Worm (Caenorhabditis elegans) whole organism, L4 larva: ENCODE results near the gene C01B10.9.
"Not testable (repeated sequence)": the region's sequence is repeated elsewhere in the genome, so short reads cannot be mapped to it uniquely, and the experiment has no call there.

Source experiments
- F26F4.8 ChIP-seq: fragments of 200-800 bp; sonication (Bioruptor generic); conservative IDR thresholded peaks from 2 replicates; pipeline ENCODE4 v1.3.6; 2022; ENCODE audit warnings: missing genetic modification characterization, missing compliant biosample characterization
- ZK337.2 ChIP-seq: fragments of 200-800 bp; sonication (Bioruptor generic); IDR thresholded peaks from 2 replicates; pipeline ENCODE4 v1.3.6; 2022; ENCODE audit warnings: missing genetic modification reagents, missing genetic modification characterization, missing compliant biosample characterization
- ceh-62 ChIP-seq: sonication (generic microtip); optimal IDR thresholded peaks from 2 replicates; lab custom pipeline; 2017; ENCODE audit warnings: missing biosample characterization, missing genetic modification characterization
- ceh-82 ChIP-seq: sonication (generic microtip); optimal IDR thresholded peaks from 2 replicates; lab custom pipeline; 2017; ENCODE audit warnings: missing biosample characterization, missing genetic modification characterization
- ces-1 ChIP-seq: fragments of 150-350 bp; sonication (generic microtip); optimal IDR thresholded peaks from 4 replicates; lab custom pipeline; 2014; ENCODE audit warnings: missing biosample characterization, missing genetic modification reagents, missing genetic modification characterization
- daf-16 ChIP-seq, 3 experiments: sonication (generic microtip); optimal IDR thresholded peaks; 2 replicates each; lab custom pipeline; 2016 to 2017; ENCODE audit warnings: missing genetic modification characterization in 3 of 3, missing genetic modification reagents in 3 of 3, mild to moderate bottlenecking in 2 of 3, missing compliant biosample characterization in 2 of 3, missing biosample characterization in 1 of 3, moderate library complexity in 1 of 3
- dmd-8 ChIP-seq: fragments of 200-800 bp; sonication (Bioruptor generic); IDR thresholded peaks from 2 replicates; pipeline ENCODE4 v1.3.6; 2022; ENCODE audit warnings: missing genetic modification characterization, missing compliant biosample characterization
- duxl-1 ChIP-seq: sonication (generic microtip); optimal IDR thresholded peaks from 2 replicates; lab custom pipeline; 2016; ENCODE audit warnings: mild to moderate bottlenecking, missing genetic modification characterization, moderate library complexity, missing compliant biosample characterization; ENCODE audit not compliant: poor library complexity
- dve-1 ChIP-seq: sonication (generic microtip); optimal IDR thresholded peaks from 2 replicates; lab custom pipeline; 2017; ENCODE audit warnings: antibody characterized with exemption, mild to moderate bottlenecking, missing genetic modification characterization, missing compliant biosample characterization; ENCODE audit not compliant: insufficient read depth
- fkh-10 ChIP-seq: fragments of 150-350 bp; optimal IDR thresholded peaks from 2 replicates; lab custom pipeline; 2014; ENCODE audit warnings: missing biosample characterization, missing genetic modification reagents, missing genetic modification characterization
- hlh-11 ChIP-seq: fragments of 200-800 bp; sonication (Bioruptor generic); optimal IDR thresholded peaks from 2 replicates; lab custom pipeline; 2018; ENCODE audit warnings: mild to moderate bottlenecking, missing genetic modification characterization, missing compliant biosample characterization
- hlh-30 ChIP-seq: sonication (generic microtip); optimal IDR thresholded peaks from 2 replicates; lab custom pipeline; 2017; ENCODE audit warnings: antibody characterized with exemption, mild to moderate bottlenecking, missing genetic modification characterization, missing compliant biosample characterization; ENCODE audit not compliant: insufficient read depth
- jun-1 ChIP-seq: fragments of 150-350 bp; optimal IDR thresholded peaks from 2 replicates; lab custom pipeline; 2014; ENCODE audit warnings: missing biosample characterization, missing genetic modification reagents, missing genetic modification characterization
- lin-38 ChIP-seq: fragments of 200-800 bp; sonication (Bioruptor generic); IDR thresholded peaks from 2 replicates; pipeline ENCODE4 v1.3.6; 2022; ENCODE audit warnings: missing genetic modification reagents, missing genetic modification characterization, missing compliant biosample characterization
- lir-3 ChIP-seq: sonication (generic microtip); optimal IDR thresholded peaks from 2 replicates; lab custom pipeline; 2016; ENCODE audit warnings: mild to moderate bottlenecking, missing genetic modification characterization, missing compliant biosample characterization
- madf-9 ChIP-seq: fragments of 200-800 bp; sonication (Bioruptor generic); conservative IDR thresholded peaks from 2 replicates; pipeline ENCODE4 v1.3.6; 2022; ENCODE audit warnings: missing genetic modification reagents, missing genetic modification characterization, missing compliant biosample characterization
- mdl-1 ChIP-seq, 2 experiments: fragments of 150-350 bp in 1 of 2; sonication (generic microtip) in 1 of 2; optimal IDR thresholded peaks; 2 replicates each; lab custom pipeline; 2014 to 2017; ENCODE audit warnings: missing biosample characterization in 2 of 2, missing genetic modification characterization in 2 of 2
- mep-1 ChIP-seq: fragments of 150-350 bp; sonication (generic microtip); optimal IDR thresholded peaks from 3 replicates; lab custom pipeline; 2014; ENCODE audit warnings: missing biosample characterization, missing genetic modification characterization
- nhr-10 ChIP-seq: fragments of 150-350 bp; optimal IDR thresholded peaks from 2 replicates; lab custom pipeline; 2014; ENCODE audit warnings: missing biosample characterization, missing genetic modification characterization
- nhr-25 ChIP-seq: sonication (generic microtip); optimal IDR thresholded peaks from 2 replicates; lab custom pipeline; 2017; ENCODE audit warnings: missing genetic modification characterization, mild to moderate bottlenecking, missing compliant biosample characterization, antibody characterized with exemption, moderate library complexity, borderline replicate concordance; ENCODE audit not compliant: insufficient read depth
- nhr-28 ChIP-seq: fragments of 150-350 bp; optimal IDR thresholded peaks from 2 replicates; lab custom pipeline; 2014; ENCODE audit warnings: missing biosample characterization, missing genetic modification characterization
- pha-4 ChIP-seq, 2 experiments: fragments of 150-350 bp in 1 of 2; fragments of 200-800 bp in 1 of 2; sonication (Bioruptor generic) in 1 of 2; IDR thresholded peaks in 1 of 2; optimal IDR thresholded peaks in 1 of 2; 2 replicates each; pipeline versions ENCODE4 v1.3.6 to Lab custom; 2014 to 2022; ENCODE audit warnings: missing genetic modification characterization in 2 of 2, missing genetic modification reagents in 2 of 2, missing biosample characterization in 1 of 2, missing compliant biosample characterization in 1 of 2
- pqm-1 ChIP-seq: sonication (generic microtip); optimal IDR thresholded peaks from 2 replicates; lab custom pipeline; 2017; ENCODE audit warnings: missing biosample characterization, missing genetic modification characterization
- rbr-2 ChIP-seq: sonication (generic microtip); optimal IDR thresholded peaks from 2 replicates; lab custom pipeline; 2016; ENCODE audit warnings: missing genotype, missing genetic modification characterization, missing compliant biosample characterization
- skn-1 ChIP-seq: fragments of 150-350 bp; optimal IDR thresholded peaks from 2 replicates; lab custom pipeline; 2014; ENCODE audit warnings: missing biosample characterization, missing genetic modification characterization
- unc-130 ChIP-seq: sonication (generic microtip); optimal IDR thresholded peaks from 2 replicates; lab custom pipeline; 2016; ENCODE audit warnings: missing genetic modification reagents, missing genetic modification characterization, missing compliant biosample characterization
- unc-62 ChIP-seq, 3 experiments: fragments of 150-350 bp in 1 of 3; sonication (generic microtip); optimal IDR thresholded peaks in 2 of 3; peaks in 1 of 3; 1 replicate in 1 of 3; 2 replicates in 2 of 3; lab custom pipeline; 2014 to 2017; ENCODE audit warnings: missing biosample characterization in 3 of 3, missing genetic modification characterization in 3 of 3, missing genetic modification reagents in 3 of 3, missing genotype in 1 of 3
- vab-7 ChIP-seq: fragments of 200-800 bp; sonication (Bioruptor generic); IDR thresholded peaks from 2 replicates; pipeline ENCODE4 v1.3.6; 2022; ENCODE audit warnings: missing genetic modification reagents, missing genetic modification characterization, missing compliant biosample characterization
- zip-11 ChIP-seq: fragments of 200-800 bp; sonication (Bioruptor generic); IDR thresholded peaks from 2 replicates; pipeline ENCODE4 v1.3.6; 2022; ENCODE audit warnings: missing genetic modification characterization, missing compliant biosample characterization

The C01B10.9 gene

ce11 chrIV:6598740-6599139 is 33.3 kb upstream of the C01B10.9 start, which contains the start of gene nspb-5:
Gene nspb-5, plus strand, starts transcription at chrIV:6599040.
- TF ChIP-seq ceh-62, ceh-82, nhr-25 (tag; lab: Kevin White, UChicago): not testable (repeated sequence)

ce11 chrIV:6599447-6599846 is 32.6 kb upstream of the C01B10.9 start, which contains the start of gene F38A5.8:
Gene F38A5.8, plus strand, starts transcription at chrIV:6599747.
- TF ChIP-seq vab-7 (GFP tag; lab: Robert Waterston, UW) (no peak), hlh-11 (no peak), unc-130 (no peak), daf-16 (GFP tag; optimal IDR thresholded peaks at IDR 0.05; lab: Kevin White, UChicago) (no peak), daf-16 (tag; optimal IDR thresholded peaks at IDR 0.05; lab: Kevin White, UChicago) (no peak), nhr-10 (tag; lab: Kevin White, UChicago) (no peak), pha-4 (GFP tag; IDR thresholded peaks at IDR 0.05; lab: Robert Waterston, UW) (no peak), pha-4 (tag; optimal IDR thresholded peaks at IDR 0.05; lab: Kevin White, UChicago) (no peak), lir-3 (tag; lab: Kevin White, UChicago) (no peak)

ce11 chrIV:6601213-6601724 is 30.8 kb upstream of the C01B10.9 start, which contains the start of gene sup-36:
Gene sup-36, plus strand, starts transcription at chrIV:6601674.
- TF ChIP-seq pqm-1 (tag; lab: Kevin White, UChicago), result peak; percentile 9
- no peak for TF ChIP-seq jun-1 (tag; lab: Kevin White, UChicago)
- TF ChIP-seq hlh-30 (tag; lab: Kevin White, UChicago), result peak; percentile 71
- no peak for TF ChIP-seq mdl-1 (tag; optimal IDR thresholded peaks at IDR 0.05; lab: Kevin White, UChicago)
- no peak for TF ChIP-seq daf-16 (GFP tag; optimal IDR thresholded peaks at IDR 0.05; lab: Kevin White, UChicago)
- peak; percentile 48 for TF ChIP-seq daf-16 (tag; optimal IDR thresholded peaks at IDR 0.05; lab: Kevin White, UChicago)
- no peak for TF ChIP-seq ZK337.2 (GFP tag; lab: Robert Waterston, UW)
- no peak for TF ChIP-seq mep-1 (tag; lab: Kevin White, UChicago)
- peak; percentile 33 for TF ChIP-seq dve-1 (tag; lab: Kevin White, UChicago)
- TF ChIP-seq nhr-25 (tag; lab: Kevin White, UChicago), result no peak
- peak; percentile 49 for TF ChIP-seq nhr-28 (tag; lab: Kevin White, UChicago)

- no peak for TF ChIP-seq F26F4.8 (GFP tag; lab: Robert Waterston, UW)
- no peak for TF ChIP-seq ces-1 (GFP tag; lab: Kevin White, UChicago)
- TF ChIP-seq fkh-10 (GFP tag; lab: Kevin White, UChicago), result no peak
- TF ChIP-seq unc-62 (GFP tag; optimal IDR thresholded peaks at IDR 0.05 in 1 of 2; lab: Kevin White, UChicago), result no peak
- no peak for TF ChIP-seq unc-62 (tag; optimal IDR thresholded peaks at IDR 0.05; lab: Kevin White, UChicago)
- no peak for TF ChIP-seq nhr-25 (tag; lab: Kevin White, UChicago)
- no peak for TF ChIP-seq lin-38 (GFP tag; lab: Robert Waterston, UW)
- no peak for TF ChIP-seq madf-9 (GFP tag; lab: Robert Waterston, UW)
- TF ChIP-seq rbr-2 (tag; lab: Kevin White, UChicago), result no peak
- TF ChIP-seq pqm-1 (tag; lab: Kevin White, UChicago), result no peak
- TF ChIP-seq skn-1 (tag; lab: Kevin White, UChicago), result no peak
- TF ChIP-seq jun-1 (tag; lab: Kevin White, UChicago), result no peak
- TF ChIP-seq zip-11 (GFP tag; lab: Robert Waterston, UW), result no peak
- no peak for TF ChIP-seq duxl-1 (tag; lab: Kevin White, UChicago)
- no peak for TF ChIP-seq dmd-8 (GFP tag; lab: Robert Waterston, UW)
These were observed 29.6 kb upstream of the C01B10.9 start, which contains the start of gene F15B10.3 for ce11 chrIV:6602376-6602775. Gene F15B10.3, plus strand, starts transcription at chrIV:6602676.
